Worm (Caenorhabditis elegans) whole organism, young adult: Measurements from ENCODE around the gene rbm-26.

Experiments
- B0035.1 ChIP-seq: sonication (generic microtip); optimal IDR thresholded peaks from 2 replicates; lab custom pipeline; 2016; ENCODE audit warnings: missing genetic modification characterization, mild to moderate bottlenecking, missing compliant biosample characterization, missing genotype, missing genetic modification reagents
- C06A6.2 ChIP-seq: fragments of 200-800 bp; sonication (Bioruptor generic); conservative IDR thresholded peaks from 2 replicates; pipeline ENCODE4 v1.3.6; 2022; ENCODE audit warnings: missing genetic modification characterization, missing compliant biosample characterization
- F37B4.10 ChIP-seq: fragments of 200-800 bp; sonication (Bioruptor generic); IDR thresholded peaks from 2 replicates; pipeline ENCODE4 v1.3.6; 2022; ENCODE audit warnings: missing genetic modification characterization, missing compliant biosample characterization
- K11D2.4 ChIP-seq: fragments of 200-800 bp; sonication (Bioruptor generic); IDR thresholded peaks from 2 replicates; pipeline ENCODE4 v1.3.6; 2022; ENCODE audit warnings: missing genetic modification reagents, missing genetic modification characterization, missing compliant biosample characterization
- T07F8.4 ChIP-seq: sonication (generic microtip); optimal IDR thresholded peaks from 2 replicates; lab custom pipeline; 2016; ENCODE audit warnings: mild to moderate bottlenecking, missing genetic modification characterization, moderate library complexity, missing compliant biosample characterization
- Y56A3A.18 ChIP-seq: fragments of 200-800 bp; sonication (Bioruptor generic); IDR thresholded peaks from 2 replicates; pipeline ENCODE4 v1.3.6; 2022; ENCODE audit warnings: missing genetic modification reagents, missing genetic modification characterization, missing compliant biosample characterization
- Y67H2A.10 ChIP-seq: fragments of 200-800 bp; sonication (Bioruptor generic); conservative IDR thresholded peaks from 2 replicates; pipeline ENCODE4 v1.3.6; 2022; ENCODE audit warnings: missing genetic modification reagents, missing genetic modification characterization, missing compliant biosample characterization
- Y79H2A.3 ChIP-seq: fragments of 200-800 bp; sonication (Bioruptor generic); conservative IDR thresholded peaks from 2 replicates; pipeline ENCODE4 v1.3.6; 2022; ENCODE audit warnings: missing genetic modification reagents, missing genetic modification characterization, missing compliant biosample characterization
- ZK185.1 ChIP-seq: sonication (generic microtip); optimal IDR thresholded peaks from 2 replicates; lab custom pipeline; 2016; ENCODE audit warnings: mild to moderate bottlenecking, missing genetic modification characterization, missing compliant biosample characterization; ENCODE audit not compliant: poor library complexity, severe bottlenecking
- akir-1 ChIP-seq: fragments of 200-800 bp; sonication (Bioruptor generic); optimal IDR thresholded peaks from 2 replicates; lab custom pipeline; 2018; ENCODE audit warnings: mild to moderate bottlenecking, missing genetic modification characterization, moderate library complexity, missing compliant biosample characterization
- atf-7 ChIP-seq: sonication (generic microtip); optimal IDR thresholded peaks from 2 replicates; lab custom pipeline; 2017; ENCODE audit warnings: mild to moderate bottlenecking, missing genetic modification characterization, missing compliant biosample characterization
- bed-2 ChIP-seq: fragments of 200-800 bp; sonication (Bioruptor generic); IDR thresholded peaks from 2 replicates; pipeline ENCODE4 v1.3.6; 2022; ENCODE audit warnings: missing genetic modification reagents, missing genetic modification characterization, missing compliant biosample characterization
- cebp-1 ChIP-seq, 2 experiments: fragments of 200-800 bp in 1 of 2; sonication (Bioruptor generic) in 1 of 2; sonication (generic microtip) in 1 of 2; IDR thresholded peaks in 1 of 2; optimal IDR thresholded peaks in 1 of 2; 2 replicates each; pipeline versions ENCODE4 v1.3.6 to Lab custom; 2017 to 2022; ENCODE audit warnings: missing compliant biosample characterization in 2 of 2, missing genetic modification characterization in 2 of 2, mild to moderate bottlenecking in 1 of 2, missing genetic modification reagents in 1 of 2, moderate library complexity in 1 of 2
- ceh-100 ChIP-seq: fragments of 200-800 bp; sonication (Bioruptor generic); IDR thresholded peaks from 2 replicates; pipeline ENCODE4 v1.3.6; 2022; ENCODE audit warnings: missing genetic modification reagents, missing genetic modification characterization, missing compliant biosample characterization
- ceh-27 ChIP-seq: fragments of 200-800 bp; sonication (Bioruptor generic); optimal IDR thresholded peaks from 2 replicates; lab custom pipeline; 2018; ENCODE audit warnings: mild to moderate bottlenecking, missing genetic modification characterization, moderate library complexity, missing compliant biosample characterization
- die-1 ChIP-seq: sonication (generic microtip); optimal IDR thresholded peaks from 2 replicates; lab custom pipeline; 2016; ENCODE audit warnings: missing genotype, mild to moderate bottlenecking, missing genetic modification characterization, missing compliant biosample characterization
- dpff-1 ChIP-seq: sonication (generic microtip); optimal IDR thresholded peaks from 2 replicates; lab custom pipeline; 2017; ENCODE audit warnings: mild to moderate bottlenecking, missing genetic modification characterization, missing compliant biosample characterization
- dpl-1 ChIP-seq: fragments of 150-350 bp; optimal IDR thresholded peaks from 2 replicates; lab custom pipeline; 2014; ENCODE audit warnings: missing biosample characterization, missing genetic modification reagents, missing genetic modification characterization
- egl-18 ChIP-seq: fragments of 200-800 bp; sonication (Bioruptor generic); IDR thresholded peaks from 2 replicates; pipeline ENCODE4 v1.3.6; 2022; ENCODE audit warnings: missing genetic modification reagents, missing genetic modification characterization, missing compliant biosample characterization
- egl-44 ChIP-seq: fragments of 200-800 bp; sonication (Bioruptor generic); IDR thresholded peaks from 2 replicates; pipeline ENCODE4 v1.3.6; 2022; ENCODE audit warnings: missing genetic modification reagents, missing genetic modification characterization, missing compliant biosample characterization
- ets-4 ChIP-seq: fragments of 200-800 bp; sonication (Bioruptor generic); optimal IDR thresholded peaks from 2 replicates; lab custom pipeline; 2018; ENCODE audit warnings: mild to moderate bottlenecking, missing genetic modification characterization, missing compliant biosample characterization
- hlh-12 ChIP-seq: sonication (generic microtip); optimal IDR thresholded peaks from 2 replicates; lab custom pipeline; 2016; ENCODE audit warnings: missing genetic modification characterization, missing compliant biosample characterization
- hmg-1.2 ChIP-seq: fragments of 200-800 bp; sonication (Bioruptor generic); IDR thresholded peaks from 2 replicates; pipeline ENCODE4 v1.3.6; 2022; ENCODE audit warnings: missing genetic modification reagents, missing genetic modification characterization, missing compliant biosample characterization
- lin-26 ChIP-seq: fragments of 200-800 bp; sonication (Bioruptor generic); IDR thresholded peaks from 2 replicates; pipeline ENCODE4 v1.3.6; 2022; ENCODE audit warnings: missing genetic modification reagents, missing genetic modification characterization, missing compliant biosample characterization
- lin-35 ChIP-seq, 3 experiments: fragments of 150-350 bp in 2 of 3; sonication (generic microtip) in 1 of 3; optimal IDR thresholded peaks; 2 replicates each; lab custom pipeline; 2014 to 2018; ENCODE audit warnings: missing biosample characterization in 3 of 3, missing genetic modification characterization in 3 of 3, missing genetic modification reagents in 3 of 3
- madf-6 ChIP-seq: fragments of 200-800 bp; sonication (Bioruptor generic); IDR thresholded peaks from 2 replicates; pipeline ENCODE4 v1.3.6; 2022; ENCODE audit warnings: missing genetic modification reagents, missing genetic modification characterization, missing compliant biosample characterization
- madf-8 ChIP-seq: fragments of 200-800 bp; sonication (Bioruptor generic); conservative IDR thresholded peaks from 2 replicates; pipeline ENCODE4 v1.3.6; 2022; ENCODE audit warnings: missing genetic modification reagents, missing genetic modification characterization, missing compliant biosample characterization
- mel-28 ChIP-seq: sonication (generic microtip); optimal IDR thresholded peaks from 2 replicates; lab custom pipeline; 2016; ENCODE audit warnings: borderline replicate concordance, mild to moderate bottlenecking, missing genetic modification characterization, missing compliant biosample characterization
- nfya-1 ChIP-seq: sonication (generic microtip); optimal IDR thresholded peaks from 2 replicates; lab custom pipeline; 2017; ENCODE audit warnings: antibody characterized with exemption, missing compliant biosample characterization, missing genetic modification characterization, borderline replicate concordance; ENCODE audit not compliant: insufficient read depth
- nfya-2 ChIP-seq: fragments of 200-800 bp; sonication (Bioruptor generic); IDR thresholded peaks from 2 replicates; pipeline ENCODE4 v1.3.6; 2022; ENCODE audit warnings: missing genetic modification reagents, missing genetic modification characterization, missing compliant biosample characterization
- nhr-90 ChIP-seq: sonication (generic microtip); optimal IDR thresholded peaks from 2 replicates; lab custom pipeline; 2016; ENCODE audit warnings: missing genotype, mild to moderate bottlenecking, missing genetic modification characterization, missing compliant biosample characterization
- pha-4 ChIP-seq: fragments of 150-350 bp; sonication (generic microtip); optimal IDR thresholded peaks from 2 replicates; lab custom pipeline; 2014; ENCODE audit warnings: missing biosample characterization, missing genetic modification reagents, missing genetic modification characterization
- rec-8 ChIP-seq, 2 experiments: sonication (generic microtip); optimal IDR thresholded peaks; 2 replicates each; lab custom pipeline; 2016; ENCODE audit warnings: mild to moderate bottlenecking in 2 of 2, missing genetic modification characterization in 2 of 2, missing genetic modification reagents in 2 of 2, missing genotype in 2 of 2, missing biosample characterization in 1 of 2, missing compliant biosample characterization in 1 of 2, moderate library complexity in 1 of 2
- repo-1 ChIP-seq: sonication (generic microtip); optimal IDR thresholded peaks from 2 replicates; lab custom pipeline; 2017; ENCODE audit warnings: mild to moderate bottlenecking, missing genetic modification characterization, missing compliant biosample characterization
- sdz-38 ChIP-seq: sonication (generic microtip); optimal IDR thresholded peaks from 2 replicates; lab custom pipeline; 2016; ENCODE audit warnings: missing genotype, missing genetic modification characterization, missing compliant biosample characterization
- snpc-1.1 ChIP-seq: sonication (generic microtip); optimal IDR thresholded peaks from 2 replicates; lab custom pipeline; 2017; ENCODE audit warnings: missing genetic modification characterization, mild to moderate bottlenecking, missing compliant biosample characterization, antibody characterized with exemption, moderate library complexity, missing genotype, missing genetic modification reagents; ENCODE audit not compliant: insufficient read depth
- snpc-3.4 ChIP-seq: sonication (generic microtip); optimal IDR thresholded peaks from 2 replicates; lab custom pipeline; 2017; ENCODE audit warnings: missing genetic modification characterization, mild to moderate bottlenecking, missing compliant biosample characterization, antibody characterized with exemption, moderate library complexity, missing genotype, missing genetic modification reagents
- snpc-4 ChIP-seq, 5 experiments: fragments of 150-350 bp in 1 of 5; sonication (generic microtip) in 4 of 5; optimal IDR thresholded peaks; 2 replicates each; lab custom pipeline; 2014 to 2018; ENCODE audit warnings: missing genetic modification characterization in 5 of 5, missing biosample characterization in 3 of 5, antibody characterized with exemption in 2 of 5, mild to moderate bottlenecking in 2 of 5, missing compliant biosample characterization in 2 of 5, missing genotype in 2 of 5, moderate library complexity in 2 of 5, missing genetic modification reagents in 1 of 5
- xnd-1 ChIP-seq: sonication (generic microtip); optimal IDR thresholded peaks from 2 replicates; lab custom pipeline; 2016; ENCODE audit warnings: missing genotype, missing genetic modification reagents, missing genetic modification characterization, missing compliant biosample characterization
- zfh-2 ChIP-seq: fragments of 200-800 bp; sonication (Bioruptor generic); conservative IDR thresholded peaks from 2 replicates; pipeline ENCODE4 v1.3.6; 2022; ENCODE audit warnings: missing genetic modification reagents, missing genetic modification characterization, missing compliant biosample characterization
- ztf-18 ChIP-seq: sonication (generic microtip); optimal IDR thresholded peaks from 2 replicates; lab custom pipeline; 2016; ENCODE audit warnings: missing genotype, mild to moderate bottlenecking, missing genetic modification characterization, missing compliant biosample characterization
- ztf-6 ChIP-seq: fragments of 200-800 bp; sonication (Bioruptor generic); IDR thresholded peaks from 2 replicates; pipeline ENCODE4 v1.3.6; 2022; ENCODE audit warnings: missing genetic modification reagents, missing genetic modification characterization, missing compliant biosample characterization

The rbm-26 gene

ce11 chrIII:5727827-5728226 is 16.5 kb downstream of the rbm-26 start, which contains the start of gene egg-1 (continued):
- no peak for TF ChIP-seq ZK185.1
- peak in 2 of 3 experiments; percentile 51 to 62 for TF ChIP-seq lin-35 (GFP tag; optimal IDR thresholded peaks at IDR 0.05; lab: Kevin White, UChicago)
- no peak for TF ChIP-seq C06A6.2 (GFP tag; lab: Robert Waterston, UW)
- TF ChIP-seq ceh-100 (GFP tag; lab: Robert Waterston, UW) = peak; percentile 53
- TF ChIP-seq mel-28 (tag; lab: Kevin White, UChicago) = no peak
- no peak for TF ChIP-seq die-1 (tag; lab: Kevin White, UChicago)
- peak; percentile 74 for TF ChIP-seq ztf-18 (tag; lab: Kevin White, UChicago)
- peak; percentile 99 for TF ChIP-seq madf-6 (GFP tag; lab: Robert Waterston, UW)
- TF ChIP-seq madf-8 (GFP tag; lab: Robert Waterston, UW) = peak; percentile 95
- no peak for TF ChIP-seq zfh-2
- TF ChIP-seq ets-4 = no peak
- TF ChIP-seq nfya-1 (tag; lab: Kevin White, UChicago) = no peak
- TF ChIP-seq Y67H2A.10 (GFP tag; lab: Robert Waterston, UW) = no peak
- no peak for TF ChIP-seq Y56A3A.18
- TF ChIP-seq Y79H2A.3 (GFP tag; lab: Robert Waterston, UW) = peak; percentile 50; the same call in 1 of the 2 replicates
- peak; percentile 95 for TF ChIP-seq dpl-1 (GFP tag; lab: Kevin White, UChicago)
- TF ChIP-seq snpc-3.4 (tag; lab: Kevin White, UChicago) = peak; percentile 93
- TF ChIP-seq egl-44 = no peak
- no peak for TF ChIP-seq rec-8 (tag; optimal IDR thresholded peaks at IDR 0.05; lab: Kevin White, UChicago)
- no peak for TF ChIP-seq F37B4.10 (GFP tag; lab: Robert Waterston, UW)
- TF ChIP-seq snpc-1.1 (tag; lab: Kevin White, UChicago) = peak; percentile 21
- TF ChIP-seq hmg-1.2 (GFP tag; lab: Robert Waterston, UW) = peak; percentile 61
- no peak for TF ChIP-seq pha-4 (tag; lab: Kevin White, UChicago)
- no peak for TF ChIP-seq sdz-38 (tag; lab: Kevin White, UChicago)
- no peak for TF ChIP-seq B0035.1 (tag; lab: Kevin White, UChicago)
- no peak for TF ChIP-seq atf-7 (tag; lab: Kevin White, UChicago)
- TF ChIP-seq repo-1 (tag; lab: Kevin White, UChicago) = peak; percentile 12
- no peak for TF ChIP-seq nhr-90
- no peak for TF ChIP-seq ceh-27 (GFP tag; lab: Kevin White, UChicago)
- TF ChIP-seq snpc-4 (GFP tag; optimal IDR thresholded peaks at IDR 0.05; lab: Kevin White, UChicago) = peak; percentile 40
- peak in 3 of 4 experiments; percentile 8 to 60 (median 59) for TF ChIP-seq snpc-4 (tag; optimal IDR thresholded peaks at IDR 0.05; lab: Kevin White, UChicago)
- no peak for TF ChIP-seq dpff-1
- TF ChIP-seq K11D2.4 (GFP tag; lab: Robert Waterston, UW) = no peak
- no peak for TF ChIP-seq bed-2 (GFP tag; lab: Robert Waterston, UW)
- no peak for TF ChIP-seq nfya-2 (GFP tag; lab: Robert Waterston, UW)
- TF ChIP-seq T07F8.4 (tag; lab: Kevin White, UChicago) = no peak
- no peak for TF ChIP-seq cebp-1 (GFP tag; IDR thresholded peaks at IDR 0.05; lab: Robert Waterston, UW)
- no peak for TF ChIP-seq cebp-1 (tag; optimal IDR thresholded peaks at IDR 0.05; lab: Kevin White, UChicago)
- no peak for TF ChIP-seq lin-26
- TF ChIP-seq egl-18 = no peak
- no peak for TF ChIP-seq hlh-12 (tag; lab: Kevin White, UChicago)
- TF ChIP-seq xnd-1 = peak; percentile 98
- TF ChIP-seq ztf-6 (GFP tag; lab: Robert Waterston, UW) = no peak
- no peak for TF ChIP-seq akir-1 (GFP tag; lab: Kevin White, UChicago)
